Fruit fly (Drosophila melanogaster): ENCODE measurements around the gene Jon74E.

The Jon74E gene

dm6 chr3L:17566335-17567242 is 17.7 kb upstream of the Jon74E start (continued):
- TF ChIP-seq CG14710 (tag; optimal IDR thresholded peaks at IDR 0.05): peak; percentile 56
- TF ChIP-seq pan (optimal IDR thresholded peaks at IDR 0.05): no peak
- peak in 1 of 2 experiments; percentile 78 for TF ChIP-seq pan (GFP tag; optimal IDR thresholded peaks at IDR 0.05 in 1 of 2, IDR thresholded peaks at IDR 0.05 in 1 of 2)
- peak; percentile 6 for TF ChIP-seq CG17912 (GFP tag; optimal IDR thresholded peaks at IDR 0.05)
- peak; percentile 65 for TF ChIP-seq kah (GFP tag; optimal IDR thresholded peaks at IDR 0.05)
- no peak for TF ChIP-seq ash1 (GFP tag; optimal IDR thresholded peaks at IDR 0.05)
- TF ChIP-seq MESR4 (GFP tag; optimal IDR thresholded peaks at IDR 0.05): no peak
- peak; percentile 66 to 82 for TF ChIP-seq bsh (GFP tag; optimal IDR thresholded peaks at IDR 0.05)
- TF ChIP-seq sisA (GFP tag; IDR thresholded peaks at IDR 0.05): peak; percentile 74
- peak; percentile 83 for TF ChIP-seq CG7556 (GFP tag; optimal IDR thresholded peaks at IDR 0.05)
- no peak for TF ChIP-seq CG15696 (tag; optimal IDR thresholded peaks at IDR 0.05)
- TF ChIP-seq HLH3B (GFP tag; IDR thresholded peaks at IDR 0.05): peak; percentile 85
- TF ChIP-seq Fer1 (GFP tag; optimal IDR thresholded peaks at IDR 0.05): peak; percentile 74
- TF ChIP-seq Camta (GFP tag; optimal IDR thresholded peaks at IDR 0.05): peak; percentile 41
- peak; percentile 82 for TF ChIP-seq CG8478 (optimal IDR thresholded peaks at IDR 0.05)
- TF ChIP-seq dpn (GFP tag; optimal IDR thresholded peaks at IDR 0.05): peak; percentile 28 to 68
- TF ChIP-seq lilli (GFP tag; optimal IDR thresholded peaks at IDR 0.05): peak; percentile 25
- 0 out of 4 replicates have a peak, but pooled peaks have one; percentile 18 for TF ChIP-seq Dll (GFP tag; IDR thresholded peaks at IDR 0.05; ENCODE audit: partially characterized antibody)
- peak; percentile 13 for TF ChIP-seq zen (tag; optimal IDR thresholded peaks at IDR 0.05)
- TF ChIP-seq CG10979 (tag; optimal IDR thresholded peaks at IDR 0.05): peak; percentile 84
- peak; percentile 85 for TF ChIP-seq CG1529 (GFP tag; optimal IDR thresholded peaks at IDR 0.05)
- TF ChIP-seq CG12236 (GFP tag; optimal IDR thresholded peaks at IDR 0.05): no peak
- TF ChIP-seq hb (GFP tag; IDR thresholded peaks at IDR 0.05; ENCODE audit: partially characterized antibody): no peak
- TF ChIP-seq Chrac-16 (GFP tag; optimal IDR thresholded peaks at IDR 0.05): peak; percentile 13
- peak; percentile 53; the same call in 1 of the 3 replicates for TF ChIP-seq Mrtf (GFP tag; IDR thresholded peaks at IDR 0.05)
- TF ChIP-seq CG9215 (GFP tag; IDR thresholded peaks at IDR 0.05): no peak
- TF ChIP-seq stwl (tag; optimal IDR thresholded peaks at IDR 0.05): no peak
- peak; percentile 62 for TF ChIP-seq Dek (tag; optimal IDR thresholded peaks at IDR 0.05)
- peak; percentile 63 for TF ChIP-seq cwo (GFP tag; optimal IDR thresholded peaks at IDR 0.05)
- no peak for TF ChIP-seq CkIIα-i1 (GFP tag; IDR thresholded peaks at IDR 0.05)
- TF ChIP-seq CG31441 (GFP tag; IDR thresholded peaks at IDR 0.05): peak; percentile 93
- no peak for TF ChIP-seq bigmax (GFP tag; optimal IDR thresholded peaks at IDR 0.05)
- peak; percentile 20 for TF ChIP-seq Mes4 (GFP tag; optimal IDR thresholded peaks at IDR 0.05)
- peak; percentile 77 for TF ChIP-seq Med (GFP tag)
- TF ChIP-seq Asciz (GFP tag; optimal IDR thresholded peaks at IDR 0.05): peak; percentile 90
- peak; percentile 30 for TF ChIP-seq CG12155 (GFP tag; optimal IDR thresholded peaks at IDR 0.05)
- peak; percentile 73 for TF ChIP-seq CG6654 (GFP tag; optimal IDR thresholded peaks at IDR 0.05)
- peak; percentile 44 for TF ChIP-seq ems (GFP tag; optimal IDR thresholded peaks at IDR 0.05)
- TF ChIP-seq CG15514 (GFP tag; optimal IDR thresholded peaks at IDR 0.05): peak; percentile 22
- TF ChIP-seq CG34422 (GFP tag; IDR thresholded peaks at IDR 0.05): peak; percentile 80
- TF ChIP-seq caup (GFP tag; optimal IDR thresholded peaks at IDR 0.05; ENCODE audit: severe bottlenecking): peak; percentile 30
- peak; percentile 79 for TF ChIP-seq Abd-B (GFP tag; optimal IDR thresholded peaks at IDR 0.05)
- TF ChIP-seq otp (GFP tag; IDR thresholded peaks at IDR 0.05): 0 out of 3 replicates have a peak, but pooled peaks have one; percentile 50
- peak; percentile 30 for TF ChIP-seq CG4617 (GFP tag; optimal IDR thresholded peaks at IDR 0.05; ENCODE audit: borderline replicate concordance)
- TF ChIP-seq disco-r (GFP tag; optimal IDR thresholded peaks at IDR 0.05): no peak
- TF ChIP-seq CG3407 (GFP tag; optimal IDR thresholded peaks at IDR 0.05): peak; percentile 87
- peak; percentile 70 for TF ChIP-seq lab (GFP tag; optimal IDR thresholded peaks at IDR 0.05)
- no peak for TF ChIP-seq CG2120 (GFP tag; optimal IDR thresholded peaks at IDR 0.05)
